Worm (Caenorhabditis elegans) whole organism, L2 larva: ENCODE data around the gene R02F11.10.
A peak's percentile ranks its signal among the peaks of the same experiment; 100 is the strongest.

Source experiments
- C34F6.9 ChIP-seq: fragments of 150-350 bp; optimal IDR thresholded peaks from 2 replicates; lab custom pipeline; 2014; ENCODE audit warnings: missing biosample characterization, missing genetic modification characterization
- F13H6.1 ChIP-seq: sonication (generic microtip); optimal IDR thresholded peaks from 2 replicates; lab custom pipeline; 2016; ENCODE audit warnings: missing genetic modification characterization, missing compliant biosample characterization
- Y55F3AM.14 ChIP-seq: fragments of 200-800 bp; sonication (Bioruptor generic); optimal IDR thresholded peaks from 2 replicates; lab custom pipeline; 2018; ENCODE audit warnings: mild to moderate bottlenecking, missing genetic modification characterization, missing compliant biosample characterization
- alr-1 ChIP-seq: fragments of 150-350 bp; optimal IDR thresholded peaks from 2 replicates; lab custom pipeline; 2014; ENCODE audit warnings: missing biosample characterization, missing genetic modification characterization
- aly-2 ChIP-seq: fragments of 150-350 bp; optimal IDR thresholded peaks from 2 replicates; lab custom pipeline; 2014; ENCODE audit warnings: missing biosample characterization, missing genetic modification characterization
- ama-1 ChIP-seq: fragments of 150-350 bp; optimal IDR thresholded peaks from 2 replicates; lab custom pipeline; 2018; ENCODE audit warnings: inconsistent platforms
- blmp-1 ChIP-seq: sonication (generic microtip); optimal IDR thresholded peaks from 2 replicates; lab custom pipeline; 2017; ENCODE audit warnings: missing genetic modification characterization, mild to moderate bottlenecking, missing compliant biosample characterization, antibody characterized with exemption, moderate library complexity; ENCODE audit not compliant: insufficient read depth
- ceh-82 ChIP-seq: fragments of 150-350 bp; optimal IDR thresholded peaks from 2 replicates; lab custom pipeline; 2014; ENCODE audit warnings: missing biosample characterization, missing genetic modification characterization
- crh-2 ChIP-seq: sonication (generic microtip); optimal IDR thresholded peaks from 2 replicates; lab custom pipeline; 2017; ENCODE audit warnings: missing biosample characterization, missing genetic modification characterization
- dmd-4 ChIP-seq: sonication (generic microtip); optimal IDR thresholded peaks from 2 replicates; lab custom pipeline; 2017; ENCODE audit warnings: missing biosample characterization, missing genetic modification characterization
- fos-1 ChIP-seq: fragments of 150-350 bp; optimal IDR thresholded peaks from 2 replicates; lab custom pipeline; 2014; ENCODE audit warnings: missing biosample characterization, missing genetic modification characterization
- gmeb-1 ChIP-seq: fragments of 150-350 bp; optimal IDR thresholded peaks from 2 replicates; lab custom pipeline; 2014; ENCODE audit warnings: missing biosample characterization, missing genetic modification characterization
- lin-11 ChIP-seq: fragments of 150-350 bp; sonication (generic microtip); optimal IDR thresholded peaks from 2 replicates; lab custom pipeline; 2014; ENCODE audit warnings: missing biosample characterization, missing genetic modification characterization, inconsistent platforms, mixed read lengths
- lin-13 ChIP-seq: fragments of 150-350 bp; optimal IDR thresholded peaks from 2 replicates; lab custom pipeline; 2014; ENCODE audit warnings: missing biosample characterization, missing genetic modification reagents, missing genetic modification characterization
- lsy-2 ChIP-seq, 2 experiments: fragments of 150-350 bp in 1 of 2; sonication (generic microtip) in 1 of 2; optimal IDR thresholded peaks; 2 replicates each; lab custom pipeline; 2014 to 2017; ENCODE audit warnings: missing biosample characterization in 2 of 2, missing genetic modification characterization in 2 of 2
- mab-5 ChIP-seq: fragments of 150-350 bp; optimal IDR thresholded peaks from 2 replicates; lab custom pipeline; 2014; ENCODE audit warnings: missing biosample characterization, missing genetic modification characterization
- mbf-1 ChIP-seq: sonication (generic microtip); optimal IDR thresholded peaks from 2 replicates; lab custom pipeline; 2017; ENCODE audit warnings: missing biosample characterization, missing genetic modification characterization
- mdl-1 ChIP-seq, 2 experiments: fragments of 150-350 bp in 1 of 2; sonication (generic microtip) in 1 of 2; optimal IDR thresholded peaks; 2 replicates each; lab custom pipeline; 2017; ENCODE audit warnings: missing biosample characterization in 2 of 2, missing genetic modification characterization in 2 of 2
- nhr-10 ChIP-seq: sonication (generic microtip); optimal IDR thresholded peaks from 2 replicates; lab custom pipeline; 2017; ENCODE audit warnings: missing biosample characterization, missing genetic modification characterization
- nhr-11 ChIP-seq: fragments of 150-350 bp; optimal IDR thresholded peaks from 2 replicates; lab custom pipeline; 2014; ENCODE audit warnings: missing biosample characterization, missing genetic modification characterization
- nhr-12 ChIP-seq: fragments of 150-350 bp; optimal IDR thresholded peaks from 2 replicates; lab custom pipeline; 2014; ENCODE audit warnings: missing biosample characterization, missing genetic modification characterization
- nhr-129 ChIP-seq: fragments of 150-350 bp; optimal IDR thresholded peaks from 2 replicates; lab custom pipeline; 2014; ENCODE audit warnings: missing biosample characterization, missing genetic modification characterization
- nhr-25 ChIP-seq: fragments of 150-350 bp; sonication (generic microtip); optimal IDR thresholded peaks from 3 replicates; lab custom pipeline; 2014; ENCODE audit warnings: missing biosample characterization, missing genetic modification characterization
- nhr-6 ChIP-seq: fragments of 150-350 bp; optimal IDR thresholded peaks from 2 replicates; lab custom pipeline; 2014; ENCODE audit warnings: missing biosample characterization, missing genetic modification characterization
- peb-1 ChIP-seq: fragments of 150-350 bp; optimal IDR thresholded peaks from 2 replicates; lab custom pipeline; 2014; ENCODE audit warnings: missing biosample characterization, missing genetic modification characterization
- sma-9 ChIP-seq, 2 experiments: fragments of 150-350 bp in 1 of 2; sonication (generic microtip) in 1 of 2; optimal IDR thresholded peaks; 2 replicates each; lab custom pipeline; 2014 to 2016; ENCODE audit warnings: missing genetic modification characterization in 2 of 2, mild to moderate bottlenecking in 1 of 2, missing biosample characterization in 1 of 2, missing compliant biosample characterization in 1 of 2, missing genetic modification reagents in 1 of 2, moderate library complexity in 1 of 2
- unc-39 ChIP-seq: fragments of 150-350 bp; optimal IDR thresholded peaks from 2 replicates; lab custom pipeline; 2014; ENCODE audit warnings: missing biosample characterization, missing genetic modification characterization
- unc-55 ChIP-seq: fragments of 150-350 bp; sonication (generic microtip); optimal IDR thresholded peaks from 3 replicates; lab custom pipeline; 2014; ENCODE audit warnings: missing biosample characterization, missing genetic modification reagents, missing genetic modification characterization
- unc-62 ChIP-seq: fragments of 150-350 bp; optimal IDR thresholded peaks from 2 replicates; lab custom pipeline; 2014; ENCODE audit warnings: missing biosample characterization, missing genetic modification reagents, missing genetic modification characterization
- zag-1 ChIP-seq: fragments of 150-350 bp; optimal IDR thresholded peaks from 2 replicates; lab custom pipeline; 2014; ENCODE audit warnings: missing biosample characterization, missing genetic modification characterization
- ztf-1 ChIP-seq: fragments of 200-800 bp; sonication (Bioruptor generic); conservative IDR thresholded peaks from 2 replicates; pipeline ENCODE4 v1.3.6; 2022; ENCODE audit warnings: missing genetic modification characterization, missing compliant biosample characterization
- ztf-11 ChIP-seq: sonication (generic microtip); optimal IDR thresholded peaks from 2 replicates; lab custom pipeline; 2017; ENCODE audit warnings: missing biosample characterization, missing genetic modification characterization
- ztf-4 ChIP-seq: fragments of 150-350 bp; optimal IDR thresholded peaks from 2 replicates; lab custom pipeline; 2014; ENCODE audit warnings: missing biosample characterization, missing genetic modification characterization

The R02F11.10 gene

DNA sequence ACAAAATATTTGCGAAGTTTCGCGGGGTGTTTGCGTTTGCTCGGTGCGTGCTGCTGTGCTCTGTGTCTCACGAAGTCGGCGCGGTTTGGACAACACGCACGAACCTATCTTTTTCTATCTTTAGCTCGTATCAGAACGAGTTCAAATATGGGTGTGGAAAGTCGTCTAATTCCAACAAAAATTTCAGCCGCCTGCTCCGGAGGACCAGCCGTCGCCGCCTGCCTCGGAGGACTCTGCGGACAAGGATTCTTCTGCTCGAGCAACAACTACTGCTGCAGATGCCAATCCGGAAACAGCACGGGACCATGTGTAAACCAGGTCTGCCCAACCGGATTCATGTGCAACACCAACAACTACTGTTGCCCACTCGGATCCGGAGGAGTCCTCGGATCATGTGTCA is 13.0 kb downstream of the R02F11.10 start:
- no peak for TF ChIP-seq peb-1
- TF ChIP-seq lsy-2 (tag; optimal IDR thresholded peaks at IDR 0.05; lab: Kevin White, UChicago): no peak
- TF ChIP-seq unc-39 (tag; lab: Kevin White, UChicago): no peak
- TF ChIP-seq nhr-12 (tag; lab: Kevin White, UChicago): no peak
- TF ChIP-seq mbf-1 (tag; lab: Kevin White, UChicago): no peak

DNA sequence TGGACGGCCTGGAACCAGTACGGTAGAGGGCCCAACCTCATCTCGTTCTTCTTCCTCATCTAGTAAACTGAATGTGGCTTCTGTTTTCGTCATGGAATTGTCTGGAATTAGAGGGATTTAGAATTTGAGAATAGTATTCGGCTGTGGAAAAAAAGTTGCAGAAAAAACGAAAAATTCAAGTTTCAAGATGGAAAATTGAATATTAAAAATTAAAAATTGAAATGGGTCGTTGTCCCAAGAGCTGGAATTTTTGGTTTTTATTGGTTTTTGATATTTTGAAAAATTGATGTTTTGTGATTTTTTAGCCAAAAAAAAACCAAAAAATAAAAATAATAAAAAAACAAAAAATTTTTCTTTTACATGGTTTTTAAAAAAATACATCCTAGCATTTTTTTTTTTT is 16.9 kb downstream of the R02F11.10 start, which contains the start of gene R02F11.3:
Gene R02F11.3 (minus strand): TSS at position 101 of the 400 bp plus-strand sequence.
- TF ChIP-seq dmd-4 (tag; lab: Kevin White, UChicago) (no peak), ztf-4 (tag; lab: Kevin White, UChicago) (no peak), gmeb-1 (no peak), nhr-12 (tag; lab: Kevin White, UChicago) (no peak), ceh-82 (tag; lab: Kevin White, UChicago) (no peak), C34F6.9 (tag; lab: Kevin White, UChicago) (no peak), unc-62 (GFP tag; lab: Kevin White, UChicago) (no peak), nhr-6 (tag; lab: Kevin White, UChicago) (no peak), nhr-11 (tag; lab: Kevin White, UChicago) (no peak), zag-1 (tag; lab: Kevin White, UChicago) (no peak), unc-55 (GFP tag; lab: Kevin White, UChicago) (no peak), Y55F3AM.14 (no peak), peb-1 (no peak), ztf-11 (tag; lab: Kevin White, UChicago) (no peak), alr-1 (no peak), fos-1 (tag; lab: Kevin White, UChicago) (no peak), aly-2 (tag; lab: Kevin White, UChicago) (no peak), sma-9 (GFP tag; optimal IDR thresholded peaks at IDR 0.05; lab: Kevin White, UChicago) (no peak), sma-9 (tag; optimal IDR thresholded peaks at IDR 0.05; lab: Kevin White, UChicago) (no peak), mab-5 (no peak)

DNA sequence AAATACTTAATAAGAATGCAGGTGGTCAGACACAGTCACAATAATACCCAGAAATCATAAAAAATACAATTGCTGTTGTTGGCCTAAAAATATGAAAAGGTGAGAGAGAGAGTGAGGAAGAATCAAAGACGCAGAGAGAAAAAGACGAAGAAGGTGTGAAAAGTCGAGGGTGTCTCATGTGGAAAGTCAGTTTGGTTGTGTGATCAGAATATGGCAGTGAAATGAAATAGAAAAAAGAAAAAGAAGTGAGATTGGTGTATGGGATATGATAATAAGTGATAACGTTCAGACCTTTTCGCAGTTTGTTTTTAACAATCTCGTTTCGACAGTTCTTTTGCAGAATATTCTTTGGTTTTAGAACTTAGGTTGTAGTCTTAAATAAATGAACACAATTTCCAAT is 17.9 kb downstream of the R02F11.10 start:
- TF ChIP-seq lin-13 (GFP tag; lab: Kevin White, UChicago): no peak
- TF ChIP-seq ztf-4 (tag; lab: Kevin White, UChicago): peak; percentile 22
- TF ChIP-seq ama-1 (lab: Kevin White, UChicago): no peak
- peak; percentile 1 for TF ChIP-seq blmp-1 (tag; lab: Kevin White, UChicago)

DNA sequence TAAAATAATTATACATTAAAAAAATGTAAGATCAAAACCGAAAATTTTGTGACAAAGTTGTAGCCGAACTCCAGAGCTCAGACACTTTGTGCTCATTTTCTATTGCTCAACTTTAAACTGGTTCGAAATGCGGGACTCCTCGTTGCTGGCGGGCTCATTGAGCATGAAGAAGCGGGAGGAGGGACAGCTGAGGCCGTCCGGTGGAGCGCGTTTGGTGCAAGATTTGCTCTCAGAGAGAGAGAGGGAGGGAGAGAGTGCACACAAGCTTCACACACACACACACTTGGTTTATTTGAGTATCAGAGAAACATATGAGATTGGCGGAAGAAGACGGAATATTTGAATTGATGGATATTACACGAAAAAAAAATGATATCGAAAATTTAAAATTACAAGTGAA is 21.7 kb downstream of the R02F11.10 start:
- TF ChIP-seq zag-1 (tag; lab: Kevin White, UChicago): peak; percentile 59
- TF ChIP-seq lsy-2 (tag; optimal IDR thresholded peaks at IDR 0.05; lab: Kevin White, UChicago): peak in 1 of 2 experiments; percentile 55
- TF ChIP-seq ztf-1: no peak
- peak; percentile 8 for TF ChIP-seq crh-2
- TF ChIP-seq unc-55 (GFP tag; lab: Kevin White, UChicago): peak; percentile 81
- TF ChIP-seq unc-39 (tag; lab: Kevin White, UChicago): no peak
- TF ChIP-seq C34F6.9 (tag; lab: Kevin White, UChicago): peak; percentile 76
- peak; percentile 48 for TF ChIP-seq lin-13 (GFP tag; lab: Kevin White, UChicago)
- peak; percentile 67 for TF ChIP-seq nhr-129 (tag; lab: Kevin White, UChicago)
- TF ChIP-seq Y55F3AM.14: peak; percentile 31
- peak; percentile 49 for TF ChIP-seq F13H6.1
- no peak for TF ChIP-seq nhr-10
- peak; percentile 41 for TF ChIP-seq lin-11 (tag; lab: Kevin White, UChicago)

DNA sequence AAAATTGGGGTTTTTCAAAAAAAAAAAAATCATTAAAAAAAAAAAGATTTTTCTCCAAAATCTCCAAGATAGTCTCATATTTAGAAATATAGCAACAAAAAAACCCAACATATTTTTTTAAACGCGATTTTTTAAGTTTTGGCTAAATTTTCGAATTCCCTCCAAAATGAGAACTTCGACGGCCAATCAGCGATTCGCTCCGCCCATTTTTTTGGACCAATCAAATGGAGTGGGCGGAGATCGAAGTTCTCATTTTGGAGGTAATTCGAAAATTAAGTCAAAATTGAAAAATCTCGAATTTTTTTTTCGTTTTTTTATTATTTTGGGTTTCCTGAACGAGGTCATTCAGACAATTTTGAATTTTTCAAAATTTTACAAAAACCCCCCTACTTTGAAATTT is 24.9 kb downstream of the R02F11.10 start:
- TF ChIP-seq nhr-10: no peak
- TF ChIP-seq unc-39 (tag; lab: Kevin White, UChicago): no peak
- TF ChIP-seq lin-11 (tag; lab: Kevin White, UChicago): no peak
- no peak for TF ChIP-seq nhr-25 (tag; lab: Kevin White, UChicago)
- TF ChIP-seq nhr-129 (tag; lab: Kevin White, UChicago): no peak
- no peak for TF ChIP-seq mdl-1 (tag; optimal IDR thresholded peaks at IDR 0.05; lab: Kevin White, UChicago)
- TF ChIP-seq aly-2 (tag; lab: Kevin White, UChicago): no peak
- TF ChIP-seq lin-13 (GFP tag; lab: Kevin White, UChicago): no peak
